Worm (Caenorhabditis elegans): ENCODE data around the gene alr-1.

DNA sequence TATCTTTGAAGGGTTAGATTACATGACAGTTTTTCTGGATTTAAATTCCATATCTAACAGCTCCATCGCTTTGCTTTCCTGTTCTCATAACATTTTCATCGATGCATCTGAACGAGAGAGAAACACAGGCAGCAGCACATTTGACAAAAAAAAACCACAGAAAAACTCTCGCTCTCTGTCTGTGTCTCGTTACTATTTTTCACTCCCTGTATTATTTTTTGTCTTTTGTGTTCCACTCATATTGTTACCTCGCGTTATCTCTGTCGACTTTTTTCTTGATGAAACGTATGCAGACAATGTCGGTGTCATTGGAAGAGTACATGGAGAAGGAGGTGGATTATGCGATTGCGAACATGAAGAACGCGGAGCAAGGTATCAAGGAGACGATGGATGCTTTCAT is 36.5 kb downstream of the alr-1 start, which contains the start of gene W04G3.11:
- no peak for TF ChIP-seq npax-4 (tag; optimal IDR thresholded peaks at IDR 0.05)
- no peak for TF ChIP-seq fkh-10 (GFP tag; optimal IDR thresholded peaks at IDR 0.05)
- TF ChIP-seq nhr-11 (tag; optimal IDR thresholded peaks at IDR 0.05) = no peak

Data from whole organism, late embryonic.